Worm (Caenorhabditis elegans) whole organism, L2 larva: ENCODE measurements around the gene R07D5.2.

ENCODE experiments used
- alr-1 ChIP-seq: fragments of 150-350 bp; optimal IDR thresholded peaks from 2 replicates; lab custom pipeline; 2014; ENCODE audit warnings: missing biosample characterization, missing genetic modification characterization
- ama-1 ChIP-seq: fragments of 150-350 bp; optimal IDR thresholded peaks from 2 replicates; lab custom pipeline; 2018; ENCODE audit warnings: inconsistent platforms
- elt-1 ChIP-seq: fragments of 150-350 bp; optimal IDR thresholded peaks from 2 replicates; lab custom pipeline; 2014; ENCODE audit warnings: missing biosample characterization, missing genetic modification characterization
- fos-1 ChIP-seq: fragments of 150-350 bp; optimal IDR thresholded peaks from 2 replicates; lab custom pipeline; 2014; ENCODE audit warnings: missing biosample characterization, missing genetic modification characterization
- lsy-2 ChIP-seq, 2 experiments: fragments of 150-350 bp in 1 of 2; sonication (generic microtip) in 1 of 2; optimal IDR thresholded peaks; 2 replicates each; lab custom pipeline; 2014 to 2017; ENCODE audit warnings: missing biosample characterization in 2 of 2, missing genetic modification characterization in 2 of 2
- nhr-23 ChIP-seq: fragments of 150-350 bp; optimal IDR thresholded peaks from 2 replicates; lab custom pipeline; 2014; ENCODE audit warnings: missing biosample characterization, missing genetic modification reagents, missing genetic modification characterization
- sem-4 ChIP-seq: fragments of 150-350 bp; optimal IDR thresholded peaks from 2 replicates; lab custom pipeline; 2014; ENCODE audit warnings: missing biosample characterization, missing genetic modification reagents, missing genetic modification characterization
- skn-1 ChIP-seq: sonication (generic microtip); optimal IDR thresholded peaks from 2 replicates; lab custom pipeline; 2017; ENCODE audit warnings: missing biosample characterization, missing genetic modification characterization
- unc-39 ChIP-seq: fragments of 150-350 bp; optimal IDR thresholded peaks from 2 replicates; lab custom pipeline; 2014; ENCODE audit warnings: missing biosample characterization, missing genetic modification characterization
- unc-62 ChIP-seq: fragments of 150-350 bp; optimal IDR thresholded peaks from 2 replicates; lab custom pipeline; 2014; ENCODE audit warnings: missing biosample characterization, missing genetic modification reagents, missing genetic modification characterization
- ztf-11 ChIP-seq: sonication (generic microtip); optimal IDR thresholded peaks from 2 replicates; lab custom pipeline; 2017; ENCODE audit warnings: missing biosample characterization, missing genetic modification characterization

DNA sequence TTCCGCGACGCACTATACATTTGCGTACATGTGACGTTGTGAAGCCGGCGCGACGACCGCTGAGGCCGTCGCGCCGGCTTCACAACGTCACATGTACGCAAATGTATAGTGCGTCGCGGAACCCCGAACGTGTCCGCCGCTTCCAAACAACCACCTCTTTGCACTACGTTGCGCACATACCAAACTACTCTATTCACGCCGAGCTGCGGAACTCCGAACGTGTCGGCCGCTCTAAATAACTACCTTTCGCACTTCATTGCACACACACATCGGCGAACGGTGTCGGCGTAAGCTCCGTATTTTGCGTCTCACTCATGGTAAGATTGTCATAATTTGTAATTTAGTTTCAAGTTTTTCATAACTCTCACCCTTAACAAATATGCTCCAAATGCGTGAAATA, 4.2 kb downstream of the R07D5.2 start:
- TF ChIP-seq ztf-11 (tag; lab: Kevin White, UChicago) (no peak), unc-39 (no peak), unc-62 (GFP tag; lab: Kevin White, UChicago) (no peak), sem-4 (tag; lab: Kevin White, UChicago) (no peak), skn-1 (tag; lab: Kevin White, UChicago) (no peak), lsy-2 (tag; optimal IDR thresholded peaks at IDR 0.05; lab: Kevin White, UChicago) (no peak), alr-1 (no peak), nhr-23 (tag; lab: Kevin White, UChicago) (no peak), fos-1 (no peak), ama-1 (lab: Kevin White, UChicago) (no peak), elt-1 (tag; lab: Kevin White, UChicago) (no peak)
